Worm (Caenorhabditis elegans): ENCODE measurements around the gene T05A7.3.

The T05A7.3 gene

ce11 chrII:4710120-4710519, 34.5 kb downstream of the T05A7.3 start, which contains the start of gene tag-151 (continued):
- TF ChIP-seq mep-1 (tag; optimal IDR thresholded peaks at IDR 0.05) (no peak), lin-13 (GFP tag; optimal IDR thresholded peaks at IDR 0.05) (no peak)

- TF ChIP-seq ztf-7 (tag; optimal IDR thresholded peaks at IDR 0.05) (no peak), lin-1 (GFP tag; IDR thresholded peaks at IDR 0.05) (no peak), lsy-2 (tag; optimal IDR thresholded peaks at IDR 0.05) (no peak), unc-62 (GFP tag; optimal IDR thresholded peaks at IDR 0.05 in 1 of 2) (peak in 1 of 2 experiments; percentile 96), unc-62 (tag; optimal IDR thresholded peaks at IDR 0.05) (no peak), nhr-111 (GFP tag; optimal IDR thresholded peaks at IDR 0.05) (no peak), cey-2 (tag; optimal IDR thresholded peaks at IDR 0.05; ENCODE audit: borderline replicate concordance, insufficient read depth) (no peak)
Measured at ce11 chrII:4710813-4711212, 35.2 kb downstream of the T05A7.3 start.

- TF ChIP-seq dve-1 (tag; optimal IDR thresholded peaks at IDR 0.05; ENCODE audit: insufficient read depth), result peak; percentile 13
- no peak for TF ChIP-seq nhr-111 (GFP tag; optimal IDR thresholded peaks at IDR 0.05)
- no peak for TF ChIP-seq arid-1 (GFP tag; conservative IDR thresholded peaks at IDR 0.05)
- TF ChIP-seq hlh-11 (tag; optimal IDR thresholded peaks at IDR 0.05), result peak; percentile 20
- no peak for TF ChIP-seq egl-27 (tag; optimal IDR thresholded peaks at IDR 0.05)
- TF ChIP-seq daf-16 (GFP tag; optimal IDR thresholded peaks at IDR 0.05), result no peak
- peak; percentile 27 for TF ChIP-seq daf-16 (tag; optimal IDR thresholded peaks at IDR 0.05)
- no peak for TF ChIP-seq lin-38 (GFP tag; IDR thresholded peaks at IDR 0.05)
- TF ChIP-seq pqm-1 (tag; optimal IDR thresholded peaks at IDR 0.05), result peak; percentile 75
- TF ChIP-seq lsy-2 (tag; optimal IDR thresholded peaks at IDR 0.05), result no peak
- TF ChIP-seq D1046.2 (GFP tag; IDR thresholded peaks at IDR 0.05), result no peak
- TF ChIP-seq tag-97 (GFP tag; IDR thresholded peaks at IDR 0.05), result no peak
- TF ChIP-seq ceh-28 (tag; optimal IDR thresholded peaks at IDR 0.05), result no peak
- peak; percentile 42; the same call in 1 of the 2 replicates for TF ChIP-seq dmd-6 (GFP tag; IDR thresholded peaks at IDR 0.05)
- no peak for TF ChIP-seq lin-39 (tag; optimal IDR thresholded peaks at IDR 0.05)
- TF ChIP-seq nhr-11 (tag; optimal IDR thresholded peaks at IDR 0.05), result no peak
- TF ChIP-seq ztf-7 (tag; optimal IDR thresholded peaks at IDR 0.05), result no peak
- TF ChIP-seq nhr-6 (tag; optimal IDR thresholded peaks at IDR 0.05), result no peak
- no peak for TF ChIP-seq ztf-11 (tag; optimal IDR thresholded peaks at IDR 0.05)
- TF ChIP-seq lin-15B (tag; optimal IDR thresholded peaks at IDR 0.05), result no peak
- TF ChIP-seq T26A8.4 (GFP tag; IDR thresholded peaks at IDR 0.05), result no peak
- no peak for TF ChIP-seq F44E2.7 (GFP tag; IDR thresholded peaks at IDR 0.05)
- TF ChIP-seq ZK337.2 (GFP tag; IDR thresholded peaks at IDR 0.05), result no peak
- no peak for TF ChIP-seq nhr-42 (GFP tag; IDR thresholded peaks at IDR 0.05)
- TF ChIP-seq vab-7 (GFP tag; IDR thresholded peaks at IDR 0.05), result no peak
- TF ChIP-seq ama-1 (optimal IDR thresholded peaks at IDR 0.05), result no peak
- no peak for TF ChIP-seq cey-2 (tag; optimal IDR thresholded peaks at IDR 0.05; ENCODE audit: borderline replicate concordance, insufficient read depth)
- TF ChIP-seq set-16 (GFP tag; IDR thresholded peaks at IDR 0.05), result no peak
- no peak for TF ChIP-seq snpc-4 (tag; optimal IDR thresholded peaks at IDR 0.05)
- peak; percentile 30 for TF ChIP-seq hlh-30 (tag; optimal IDR thresholded peaks at IDR 0.05; ENCODE audit: insufficient read depth)
- TF ChIP-seq daf-8 (GFP tag; IDR thresholded peaks at IDR 0.05), result no peak
- no peak for TF ChIP-seq lin-13 (GFP tag; optimal IDR thresholded peaks at IDR 0.05)
- no peak for TF ChIP-seq mxl-2 (GFP tag; conservative IDR thresholded peaks at IDR 0.05)
- TF ChIP-seq ceh-44 (GFP tag; IDR thresholded peaks at IDR 0.05), result no peak
- TF ChIP-seq T20F7.1 (GFP tag; optimal IDR thresholded peaks at IDR 0.05), result no peak
- TF ChIP-seq nhr-28 (tag; optimal IDR thresholded peaks at IDR 0.05), result peak; percentile 80
- no peak for TF ChIP-seq mdl-1 (tag; optimal IDR thresholded peaks at IDR 0.05)
Measured at ce11 chrII:4715676-4716075, 40.1 kb downstream of the T05A7.3 start, which contains the start of gene F41C3.8. Gene F41C3.8 (plus strand): TSS chrII:4716046.
